Fruit fly (Drosophila melanogaster): ENCODE measurements around the gene TfIIA-L.
A peak's percentile ranks its signal among the peaks of the same experiment; 100 is the strongest.

Gene TfIIA-L

DNA sequence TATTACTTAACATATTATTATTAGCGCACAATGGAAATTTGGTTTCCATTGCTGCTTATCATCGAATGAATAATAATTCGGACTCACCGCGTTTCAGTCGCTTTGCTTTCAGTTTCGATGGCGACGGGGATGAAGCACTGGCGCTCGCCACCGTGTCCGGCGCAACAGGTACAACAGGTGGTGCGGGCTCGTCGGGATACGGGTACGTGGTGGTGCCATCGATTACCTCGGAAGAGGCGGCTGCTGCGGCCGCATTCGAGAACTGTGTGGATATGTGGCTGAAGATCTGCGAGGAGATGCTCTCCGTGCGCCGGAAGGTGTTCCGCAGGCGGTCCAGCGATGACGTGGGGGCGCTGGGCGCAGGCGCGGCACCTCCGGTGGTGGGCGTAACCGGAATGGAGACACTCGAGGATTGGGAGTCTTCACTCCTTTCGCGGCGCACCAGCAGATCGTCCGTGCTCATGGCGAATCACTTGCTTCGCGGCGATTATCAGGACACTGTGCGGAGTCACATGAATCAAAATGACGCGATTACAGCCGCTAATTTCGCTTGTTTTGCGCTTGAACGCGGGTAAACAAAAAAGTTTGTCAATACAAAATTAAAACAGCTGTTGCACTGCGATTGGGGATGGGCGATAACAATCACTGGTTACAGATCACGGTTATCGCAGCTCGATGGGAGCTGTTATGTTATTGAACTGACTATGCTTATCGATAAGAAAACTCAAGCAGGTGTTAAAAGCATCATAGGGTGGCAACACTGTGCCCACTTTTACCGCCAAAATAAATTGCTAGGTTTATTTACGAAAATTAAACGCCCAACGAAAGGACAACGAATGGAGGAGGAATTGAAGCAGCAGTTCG lies 12.2 kb upstream of the TfIIA-L start, which contains the start of the genes CG31064 and PolA2 (continued):
- TF ChIP-seq sna (GFP tag; IDR thresholded peaks at IDR 0.05; ENCODE audit: partially characterized antibody), result peak; percentile 73; the same call in 1 of the 2 replicates
- TF ChIP-seq sens (GFP tag), result peak; percentile 72
- no peak for TF ChIP-seq dysf (GFP tag; IDR thresholded peaks at IDR 0.05)
- no peak for TF ChIP-seq so (GFP tag; IDR thresholded peaks at IDR 0.05)
- TF ChIP-seq CG4282 (GFP tag; optimal IDR thresholded peaks at IDR 0.05), result no peak
- TF ChIP-seq Fer3 (tag; optimal IDR thresholded peaks at IDR 0.05), result no peak
- peak; percentile 58 for TF ChIP-seq Rfx (GFP tag; IDR thresholded peaks at IDR 0.05)
- no peak for TF ChIP-seq Nf-YA (GFP tag; IDR thresholded peaks at IDR 0.05)
- TF ChIP-seq caup (GFP tag; optimal IDR thresholded peaks at IDR 0.05; ENCODE audit: severe bottlenecking), result peak; percentile 2
- no peak for TF ChIP-seq Dfd (GFP tag; optimal IDR thresholded peaks at IDR 0.05)
- no peak for TF ChIP-seq Oli (tag; optimal IDR thresholded peaks at IDR 0.05)
- no peak for TF ChIP-seq slou (GFP tag; optimal IDR thresholded peaks at IDR 0.05)
- peak; percentile 9 for TF ChIP-seq CG8924 (tag; optimal IDR thresholded peaks at IDR 0.05)
- TF ChIP-seq toy (GFP tag; IDR thresholded peaks at IDR 0.05), result no peak
- no peak for TF ChIP-seq usp (GFP tag; optimal IDR thresholded peaks at IDR 0.05)
- no peak for TF ChIP-seq CG13123 (GFP tag; optimal IDR thresholded peaks at IDR 0.05)
- TF ChIP-seq Sin3A (optimal IDR thresholded peaks at IDR 0.05), result peak; percentile 66
- no peak for TF ChIP-seq Meics (GFP tag; optimal IDR thresholded peaks at IDR 0.05)
- no peak for TF ChIP-seq Hmx (GFP tag; optimal IDR thresholded peaks at IDR 0.05)
- TF ChIP-seq zf30C (GFP tag; optimal IDR thresholded peaks at IDR 0.05), result no peak
- no peak for TF ChIP-seq jing (GFP tag; optimal IDR thresholded peaks at IDR 0.05)
- TF ChIP-seq CG8281 (tag; optimal IDR thresholded peaks at IDR 0.05), result peak; percentile 94
- TF ChIP-seq CG11723 (GFP tag; optimal IDR thresholded peaks at IDR 0.05), result no peak
- peak; percentile 89 for TF ChIP-seq Dp (GFP tag; optimal IDR thresholded peaks at IDR 0.05)
- TF ChIP-seq wdn (GFP tag; IDR thresholded peaks at IDR 0.05), result no peak
- peak; percentile 75 for TF ChIP-seq ato (GFP tag; IDR thresholded peaks at IDR 0.05; ENCODE audit: partially characterized antibody)
- TF ChIP-seq tio (GFP tag; optimal IDR thresholded peaks at IDR 0.05), result no peak
- no peak for TF ChIP-seq NC2α (GFP tag; optimal IDR thresholded peaks at IDR 0.05)
- TF ChIP-seq disco-r (GFP tag; optimal IDR thresholded peaks at IDR 0.05), result no peak
- peak; percentile 91 for TF ChIP-seq HLH4C (GFP tag; IDR thresholded peaks at IDR 0.05; ENCODE audit: partially characterized antibody)
- peak; percentile 8 for TF ChIP-seq phol (tag; optimal IDR thresholded peaks at IDR 0.05)
- no peak for TF ChIP-seq HLH54F (GFP tag; optimal IDR thresholded peaks at IDR 0.05)
- TF ChIP-seq gce (GFP tag; IDR thresholded peaks at IDR 0.05), result no peak
- TF ChIP-seq CG14965 (GFP tag; optimal IDR thresholded peaks at IDR 0.05; ENCODE audit: borderline replicate concordance), result no peak
- no peak for TF ChIP-seq Poxn (GFP tag; IDR thresholded peaks at IDR 0.05)
- TF ChIP-seq br (optimal IDR thresholded peaks at IDR 0.05), result no peak
- no peak for TF ChIP-seq wor (GFP tag; IDR thresholded peaks at IDR 0.05)
- TF ChIP-seq tx (GFP tag; optimal IDR thresholded peaks at IDR 0.05), result no peak
- no peak for TF ChIP-seq eve (GFP tag; optimal IDR thresholded peaks at IDR 0.05)
- no peak for TF ChIP-seq pho (GFP tag; optimal IDR thresholded peaks at IDR 0.05)
- TF ChIP-seq tgo (GFP tag; IDR thresholded peaks at IDR 0.05), result no peak
- TF ChIP-seq CG7963 (GFP tag; IDR thresholded peaks at IDR 0.05; ENCODE audit: partially characterized antibody), result peak; percentile 77
- no peak for TF ChIP-seq CG33557 (GFP tag; optimal IDR thresholded peaks at IDR 0.05)
- TF ChIP-seq Abd-B (GFP tag; optimal IDR thresholded peaks at IDR 0.05), result no peak
- TF ChIP-seq NK7.1 (GFP tag; optimal IDR thresholded peaks at IDR 0.05), result no peak
- peak; percentile 69 for TF ChIP-seq hbn (GFP tag; IDR thresholded peaks at IDR 0.05; ENCODE audit: partially characterized antibody)
- no peak for TF ChIP-seq pfk (GFP tag; optimal IDR thresholded peaks at IDR 0.05)
- no peak for TF ChIP-seq CG3163 (GFP tag; optimal IDR thresholded peaks at IDR 0.05)
- TF ChIP-seq az2 (GFP tag; optimal IDR thresholded peaks at IDR 0.05), result no peak
- TF ChIP-seq CG5180 (GFP tag; optimal IDR thresholded peaks at IDR 0.05), result no peak

All from whole organism, embryonic.